Worm (Caenorhabditis elegans): ENCODE data around the gene ZK757.1.

The ZK757.1 gene

DNA sequence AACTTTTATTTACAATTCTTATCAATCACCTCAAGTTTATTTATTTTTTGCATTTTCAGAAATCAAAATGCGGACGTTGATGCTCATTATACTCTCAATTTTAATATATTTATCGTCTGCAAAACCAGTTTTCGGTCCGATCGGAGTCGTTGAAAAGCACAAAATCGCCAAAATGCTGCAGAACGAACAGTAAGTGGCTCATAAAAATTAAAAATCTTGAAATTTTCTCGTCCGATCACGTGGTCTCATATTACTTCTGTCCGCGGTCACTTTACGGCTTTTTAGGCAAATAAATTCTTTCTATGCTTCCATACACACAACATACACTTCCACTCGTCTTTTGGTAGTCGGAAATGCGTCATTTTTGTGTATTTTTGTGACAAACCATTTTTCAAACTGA is 27.2 kb downstream of the ZK757.1 start, which contains the start of gene K11H3.5:
TSS of gene K11H3.5 (plus strand) at position 54 of the 400 bp plus-strand sequence.
- TF ChIP-seq snpc-4 (tag; optimal IDR thresholded peaks at IDR 0.05) = no peak
- no peak for TF ChIP-seq efl-1 (optimal IDR thresholded peaks at IDR 0.05)
- peak in 1 of 2 experiments; percentile 64 for TF ChIP-seq efl-1 (GFP tag; optimal IDR thresholded peaks at IDR 0.05 in 1 of 2)

DNA sequence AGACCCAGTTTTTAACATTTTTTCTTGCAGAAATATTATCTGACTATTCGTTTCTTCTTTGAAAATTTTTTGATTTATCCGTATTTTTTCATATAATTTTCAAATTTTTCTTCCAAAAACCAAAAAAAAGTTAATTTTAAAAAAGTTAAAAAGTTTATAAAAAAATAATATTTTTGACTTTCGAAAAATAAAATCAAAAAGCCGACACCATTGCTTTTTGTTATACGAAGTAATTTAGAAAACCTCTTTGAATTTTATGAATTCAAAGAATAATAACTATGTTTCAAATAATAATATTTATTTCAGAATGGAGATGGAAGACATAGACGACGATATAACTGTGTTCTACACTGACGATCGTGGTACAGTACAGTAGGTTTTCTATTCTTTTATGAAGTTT is 36.0 kb downstream of the ZK757.1 start, which contains the start of gene K11H3.8:
TSS of gene K11H3.8 (plus strand) at position 301 of the 400 bp plus-strand sequence.
- TF ChIP-seq alr-1 (tag; optimal IDR thresholded peaks at IDR 0.05; ENCODE audit: borderline replicate concordance) (no peak), ces-1 (GFP tag; optimal IDR thresholded peaks at IDR 0.05) (no peak), unc-86 (tag; optimal IDR thresholded peaks at IDR 0.05) (no peak), skn-1 (tag; optimal IDR thresholded peaks at IDR 0.05) (no peak), nhr-20 (tag; optimal IDR thresholded peaks at IDR 0.05) (no peak), ceh-90 (tag; optimal IDR thresholded peaks at IDR 0.05) (no peak), mdl-1 (tag; optimal IDR thresholded peaks at IDR 0.05) (no peak)

DNA sequence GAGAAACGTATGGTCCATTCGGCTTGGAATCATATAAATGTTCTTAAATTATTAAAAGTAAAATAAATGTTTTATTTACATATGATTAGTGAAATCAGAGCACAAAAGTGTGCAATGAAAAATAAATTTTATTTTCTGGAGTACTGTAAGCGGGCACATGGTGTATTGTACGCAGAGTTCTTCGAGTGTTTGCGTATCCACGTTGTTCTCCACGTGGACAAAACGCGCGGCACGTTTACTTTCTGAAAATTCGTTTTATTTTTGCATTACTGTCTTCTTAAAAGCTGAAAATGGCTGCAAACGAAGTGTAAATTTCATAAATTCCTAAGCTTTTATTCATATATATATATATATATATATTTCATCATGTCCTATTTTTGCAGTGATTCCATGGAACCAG is 38.4 kb downstream of the ZK757.1 start:
- no peak for TF ChIP-seq nhr-76 (tag; optimal IDR thresholded peaks at IDR 0.05)
- TF ChIP-seq pag-3 (tag; optimal IDR thresholded peaks at IDR 0.05; ENCODE audit: borderline replicate concordance, insufficient read depth) = no peak
- no peak for TF ChIP-seq hlh-4 (tag; optimal IDR thresholded peaks at IDR 0.05)
- TF ChIP-seq elt-3 (tag; optimal IDR thresholded peaks at IDR 0.05) = no peak
- no peak for TF ChIP-seq nhr-28 (tag; optimal IDR thresholded peaks at IDR 0.05)
- no peak for TF ChIP-seq alr-1 (tag; optimal IDR thresholded peaks at IDR 0.05; ENCODE audit: borderline replicate concordance)
- no peak for TF ChIP-seq unc-130 (tag; optimal IDR thresholded peaks at IDR 0.05)
- no peak for TF ChIP-seq ztf-11 (tag; optimal IDR thresholded peaks at IDR 0.05)
- no peak for TF ChIP-seq ceh-82 (tag; optimal IDR thresholded peaks at IDR 0.05)
- no peak for TF ChIP-seq tlp-1 (tag; optimal IDR thresholded peaks at IDR 0.05)
- TF ChIP-seq unc-62 (GFP tag; optimal IDR thresholded peaks at IDR 0.05) = no peak
- no peak for TF ChIP-seq lsy-2 (tag; optimal IDR thresholded peaks at IDR 0.05)
- no peak for TF ChIP-seq unc-86 (tag; optimal IDR thresholded peaks at IDR 0.05)
- no peak for TF ChIP-seq mef-2 (tag; optimal IDR thresholded peaks at IDR 0.05)
- no peak for TF ChIP-seq unc-30 (tag; optimal IDR thresholded peaks at IDR 0.05)
- no peak for TF ChIP-seq lin-39 (tag; optimal IDR thresholded peaks at IDR 0.05)

DNA sequence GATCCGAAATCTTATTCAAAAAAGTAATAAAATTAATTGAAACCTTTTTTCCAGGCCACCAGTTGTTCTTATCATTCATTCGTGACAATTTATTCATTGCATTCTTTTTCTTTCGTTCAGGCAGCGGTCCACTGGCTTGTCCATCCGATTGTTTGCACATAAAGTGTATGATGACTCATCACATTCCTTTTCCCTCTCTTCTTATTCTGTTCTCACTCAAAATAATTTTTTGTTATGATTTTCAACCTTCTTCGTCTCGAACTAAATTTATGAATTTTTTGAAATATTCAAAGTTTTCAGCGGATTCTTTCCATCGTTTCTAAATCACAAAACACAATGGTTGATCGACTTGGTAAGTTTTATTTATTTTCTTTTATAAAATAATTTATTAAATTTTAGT is 40.4 kb downstream of the ZK757.1 start, which contains the start of gene ZK632.12:
TSS of gene ZK632.12 (plus strand) at position 301 of the 400 bp plus-strand sequence.
- TF ChIP-seq snu-23 (GFP tag; optimal IDR thresholded peaks at IDR 0.05) (no peak), nhr-237 (tag; optimal IDR thresholded peaks at IDR 0.05) (no peak), nhr-20 (tag; optimal IDR thresholded peaks at IDR 0.05) (no peak), sptf-1 (tag; optimal IDR thresholded peaks at IDR 0.05) (no peak), unc-86 (tag; optimal IDR thresholded peaks at IDR 0.05) (no peak), lin-13 (GFP tag; optimal IDR thresholded peaks at IDR 0.05) (no peak), F16B12.6 (tag; optimal IDR thresholded peaks at IDR 0.05) (no peak), aha-1 (tag; optimal IDR thresholded peaks at IDR 0.05) (no peak), ceh-88 (GFP tag; IDR thresholded peaks at IDR 0.05) (no peak), ceh-90 (tag; optimal IDR thresholded peaks at IDR 0.05) (no peak), nhr-12 (tag; optimal IDR thresholded peaks at IDR 0.05) (no peak), elt-3 (tag; optimal IDR thresholded peaks at IDR 0.05) (no peak)

DNA sequence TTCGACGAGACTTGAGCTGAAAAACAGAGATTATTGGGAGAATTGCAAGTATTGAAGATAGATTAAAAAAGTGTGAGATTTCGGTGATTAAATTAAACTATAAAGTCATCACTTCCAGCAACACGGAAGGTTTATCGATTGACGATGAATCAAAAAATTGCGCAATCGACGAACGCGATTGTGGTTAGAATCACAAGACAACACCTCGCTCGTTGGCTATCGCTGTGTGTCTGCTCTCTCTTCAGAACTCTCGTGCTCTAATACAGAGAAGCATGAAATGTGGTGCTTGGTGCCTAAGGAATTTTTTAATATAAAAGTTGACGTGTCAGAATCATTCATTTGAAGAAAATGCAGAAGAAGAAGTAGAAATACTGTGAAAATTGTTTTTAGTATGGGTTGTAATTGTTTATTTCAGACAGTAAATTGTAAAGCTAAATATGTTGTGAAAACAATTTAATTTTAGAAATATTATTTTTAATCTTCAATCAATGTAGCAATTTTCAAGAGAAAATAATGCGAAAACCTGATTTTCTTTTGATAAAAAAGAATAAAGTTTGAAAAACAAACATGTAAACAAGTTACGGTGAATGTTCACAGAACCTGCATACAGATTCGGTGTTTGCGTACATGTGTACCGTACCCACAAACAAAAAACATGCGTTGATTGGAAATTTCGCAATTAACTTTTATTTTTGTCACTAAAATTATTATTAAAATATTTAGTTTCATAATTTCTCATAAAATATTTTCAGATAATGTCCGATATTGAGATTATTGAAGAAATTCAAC is 43.6 kb downstream of the ZK757.1 start, which contains the start of the genes ZK632.10 and ZK632.11:
TSS of gene ZK632.10 (minus strand) at position 560 of the 789 bp plus-strand sequence.
TSS of gene ZK632.11 (plus strand) at position 753 of the 789 bp plus-strand sequence.
- TF ChIP-seq lin-14 (GFP tag; optimal IDR thresholded peaks at IDR 0.05) = peak; percentile 46
- peak; percentile 81 for TF ChIP-seq mep-1 (tag; optimal IDR thresholded peaks at IDR 0.05)
- TF ChIP-seq ceh-88 (GFP tag; IDR thresholded peaks at IDR 0.05) = no peak
- TF ChIP-seq nhr-237 (tag; optimal IDR thresholded peaks at IDR 0.05) = no peak
- TF ChIP-seq fkh-8 (tag; optimal IDR thresholded peaks at IDR 0.05) = peak; percentile 15
- peak; percentile 2 for TF ChIP-seq nhr-77 (tag; optimal IDR thresholded peaks at IDR 0.05)
- TF ChIP-seq sox-4 (tag; optimal IDR thresholded peaks at IDR 0.05) = no peak
- no peak for TF ChIP-seq aha-1 (tag; optimal IDR thresholded peaks at IDR 0.05)
- no peak for TF ChIP-seq lin-39 (tag; optimal IDR thresholded peaks at IDR 0.05)
- TF ChIP-seq pax-3 (tag; optimal IDR thresholded peaks at IDR 0.05) = no peak
- peak; percentile 47 to 48 for TF ChIP-seq efl-1 (optimal IDR thresholded peaks at IDR 0.05)
- peak in 1 of 2 experiments; percentile 59 for TF ChIP-seq efl-1 (GFP tag; optimal IDR thresholded peaks at IDR 0.05 in 1 of 2)
- TF ChIP-seq snu-23 (GFP tag; optimal IDR thresholded peaks at IDR 0.05) = peak; percentile 46
- TF ChIP-seq ets-5 (GFP tag; IDR thresholded peaks at IDR 0.05) = no peak
- no peak for TF ChIP-seq aly-2 (tag; optimal IDR thresholded peaks at IDR 0.05)
- TF ChIP-seq nhr-19 (GFP tag; conservative IDR thresholded peaks at IDR 0.05) = peak; percentile 23; the same call in 1 of the 2 replicates
- no peak for TF ChIP-seq nhr-20 (tag; optimal IDR thresholded peaks at IDR 0.05)
- TF ChIP-seq dpl-1 (GFP tag; optimal IDR thresholded peaks at IDR 0.05) = peak; percentile 26 to 76 (median 44)
- TF ChIP-seq elt-3 (tag; optimal IDR thresholded peaks at IDR 0.05) = peak in 1 of 6 experiments; percentile 29
- no peak for TF ChIP-seq unc-86 (tag; optimal IDR thresholded peaks at IDR 0.05)
- peak; percentile 97 to 99 for TF ChIP-seq lsy-2 (tag; optimal IDR thresholded peaks at IDR 0.05)
- TF ChIP-seq unc-98 (GFP tag; IDR thresholded peaks at IDR 0.05) = no peak
